Fruit fly (Drosophila melanogaster) Kc167 (cell line): ENCODE results near the gene Ranbp21.

Source experiments
- Sin3A ChIP-seq: fragments of >200 bp; optimal IDR thresholded peaks from 2 replicates; lab custom pipeline; 2018; ENCODE audit warnings: missing external identifiers
- h ChIP-seq: fragments of >200 bp; optimal IDR thresholded peaks from 3 replicates; lab custom pipeline; 2018; ENCODE audit warnings: missing external identifiers
- psq ChIP-seq: fragments of >200 bp; optimal IDR thresholded peaks from 2 replicates; lab custom pipeline; 2017; ENCODE audit warnings: missing external identifiers
- ttk ChIP-seq: sonication (Bioruptor generic); optimal IDR thresholded peaks from 2 replicates; lab custom pipeline; 2017; ENCODE audit warnings: missing external identifiers

- no peak for TF ChIP-seq ttk (lab: Kevin White, UChicago)
- TF ChIP-seq Sin3A (lab: Kevin White, UChicago) = no peak
- no peak for TF ChIP-seq h (lab: Kevin White, UChicago)
- TF ChIP-seq psq (lab: Kevin White, UChicago) = no peak
Observed at dm6 chrX:19690050-19690449, 38.0 kb upstream of the Ranbp21 start.
